Fruit fly (Drosophila melanogaster): ENCODE measurements around the gene GluRS-m.
A peak's percentile ranks its signal among the peaks of the same experiment; 100 is the strongest.

GluRS-m gene

DNA sequence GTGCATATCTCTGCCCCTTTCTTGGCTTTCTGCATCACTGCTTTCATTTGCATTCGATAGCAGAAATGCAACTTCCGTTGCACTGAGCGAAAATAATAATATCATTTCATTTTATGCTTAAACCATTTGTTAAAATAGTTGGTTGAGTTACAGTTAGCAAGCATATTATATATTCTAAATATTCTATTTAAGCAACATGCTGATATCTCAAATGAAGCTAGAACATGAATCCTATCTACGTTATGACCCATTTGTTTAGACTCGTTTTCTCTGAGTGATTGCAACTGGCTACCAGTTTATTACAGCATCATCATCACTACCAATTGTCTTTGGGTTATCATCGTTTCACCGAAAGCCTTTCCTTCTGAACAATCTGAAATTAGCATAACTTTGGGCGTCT, 25.7 kb upstream of the GluRS-m start (continued):
- TF ChIP-seq CG6683 (GFP tag; optimal IDR thresholded peaks at IDR 0.05) (no peak), fd96Cb (tag; optimal IDR thresholded peaks at IDR 0.05) (no peak), wor (GFP tag; IDR thresholded peaks at IDR 0.05) (peak; percentile 45; the same call in 1 of the 2 replicates), CG18619 (GFP tag; optimal IDR thresholded peaks at IDR 0.05) (no peak), CG1832 (GFP tag; optimal IDR thresholded peaks at IDR 0.05) (no peak), hth (optimal IDR thresholded peaks at IDR 0.05) (no peak), CG1529 (GFP tag; optimal IDR thresholded peaks at IDR 0.05) (peak; percentile 8), Mrtf (GFP tag; IDR thresholded peaks at IDR 0.05) (no peak), CG10543 (GFP tag; optimal IDR thresholded peaks at IDR 0.05) (no peak), CG1603 (tag; optimal IDR thresholded peaks at IDR 0.05) (peak; percentile 44), CG3407 (GFP tag; optimal IDR thresholded peaks at IDR 0.05) (no peak), CG31441 (GFP tag; IDR thresholded peaks at IDR 0.05) (peak; percentile 24; the same call in 1 of the 2 replicates), CG16813 (GFP tag; IDR thresholded peaks at IDR 0.05; ENCODE audit: partially characterized antibody) (no peak), Sox102F (GFP tag; optimal IDR thresholded peaks at IDR 0.05) (peak; percentile 70)

DNA sequence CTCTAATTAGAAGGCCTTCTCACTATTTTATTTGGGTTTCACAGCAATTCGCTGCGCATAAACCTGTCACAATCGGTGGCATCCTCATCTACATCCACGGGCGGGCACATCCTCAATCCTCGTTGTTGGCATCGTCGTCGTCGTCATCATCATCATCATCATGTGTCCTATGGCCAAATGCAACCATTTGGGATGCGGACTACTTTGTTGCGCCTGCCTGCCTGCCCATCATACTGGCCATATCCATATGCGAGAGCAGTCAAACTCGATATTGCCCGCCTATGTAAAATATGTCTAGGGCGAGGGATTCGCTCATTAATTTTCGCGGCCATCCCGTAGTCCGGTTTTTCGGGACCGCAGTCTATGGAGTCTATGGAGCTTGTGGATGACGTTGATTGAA, 20.3 kb upstream of the GluRS-m start:
- TF ChIP-seq sd (tag; optimal IDR thresholded peaks at IDR 0.05) (no peak), CHES-1-like (GFP tag; optimal IDR thresholded peaks at IDR 0.05) (no peak), CG12744 (GFP tag; optimal IDR thresholded peaks at IDR 0.05) (no peak), CG14860 (GFP tag; IDR thresholded peaks at IDR 0.05; ENCODE audit: partially characterized antibody) (no peak), CG4404 (GFP tag; IDR thresholded peaks at IDR 0.05) (no peak), chinmo (GFP tag; IDR thresholded peaks at IDR 0.05; ENCODE audit: partially characterized antibody) (no peak), NC2α (GFP tag; optimal IDR thresholded peaks at IDR 0.05) (no peak), odd (GFP tag; optimal IDR thresholded peaks at IDR 0.05) (no peak), Antp (GFP tag; optimal IDR thresholded peaks at IDR 0.05) (no peak), CG7987 (GFP tag; optimal IDR thresholded peaks at IDR 0.05) (no peak), luna (GFP tag; optimal IDR thresholded peaks at IDR 0.05) (no peak), CG3407 (GFP tag; optimal IDR thresholded peaks at IDR 0.05) (no peak), CG13296 (GFP tag; optimal IDR thresholded peaks at IDR 0.05) (no peak), gce (GFP tag; IDR thresholded peaks at IDR 0.05) (no peak), prd (optimal IDR thresholded peaks at IDR 0.05) (no peak), prd (GFP tag; IDR thresholded peaks at IDR 0.05) (no peak), dm (GFP tag; optimal IDR thresholded peaks at IDR 0.05) (no peak), CG2116 (GFP tag; optimal IDR thresholded peaks at IDR 0.05) (no peak), pho (GFP tag; optimal IDR thresholded peaks at IDR 0.05) (no peak), tin (GFP tag; optimal IDR thresholded peaks at IDR 0.05) (no peak), otp (GFP tag; IDR thresholded peaks at IDR 0.05) (no peak)

DNA sequence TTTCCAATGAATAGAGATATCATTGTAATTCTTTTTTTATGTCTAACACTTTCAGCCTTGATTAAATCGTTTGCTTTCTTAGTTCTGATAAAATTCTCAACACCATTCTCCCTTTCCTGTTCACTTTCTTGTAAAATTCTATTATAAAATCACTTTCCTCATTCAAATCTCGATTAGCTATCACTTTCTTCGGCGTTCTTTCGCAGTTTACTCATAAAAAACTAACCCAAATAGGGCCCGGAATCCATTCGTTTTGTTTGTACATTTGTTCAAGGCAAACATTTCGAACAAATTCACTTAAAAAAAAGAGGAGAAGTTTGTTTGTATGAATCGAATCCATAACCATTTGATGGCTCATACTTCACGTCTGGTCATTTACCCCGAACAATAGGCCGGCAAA, 16.6 kb upstream of the GluRS-m start:
- TF ChIP-seq CG7556 (GFP tag; optimal IDR thresholded peaks at IDR 0.05) (no peak), CG6813 (GFP tag; optimal IDR thresholded peaks at IDR 0.05) (peak; percentile 3), CG7786 (GFP tag; optimal IDR thresholded peaks at IDR 0.05) (no peak), ap (GFP tag; IDR thresholded peaks at IDR 0.05) (no peak), disco-r (GFP tag; optimal IDR thresholded peaks at IDR 0.05) (no peak), gem (tag; optimal IDR thresholded peaks at IDR 0.05) (peak; percentile 6), gt (GFP tag; IDR thresholded peaks at IDR 0.05) (no peak), Antp (GFP tag; optimal IDR thresholded peaks at IDR 0.05) (no peak), kni (GFP tag; optimal IDR thresholded peaks at IDR 0.05) (peak; percentile 23), B-H1 (GFP tag; IDR thresholded peaks at IDR 0.05) (no peak), CG12769 (tag; optimal IDR thresholded peaks at IDR 0.05) (no peak), Myb (GFP tag; optimal IDR thresholded peaks at IDR 0.05) (no peak), eve (GFP tag; optimal IDR thresholded peaks at IDR 0.05) (no peak), cato (GFP tag; optimal IDR thresholded peaks at IDR 0.05; ENCODE audit: borderline replicate concordance) (no peak), Blimp-1 (GFP tag; optimal IDR thresholded peaks at IDR 0.05) (peak; percentile 91), bsh (GFP tag; optimal IDR thresholded peaks at IDR 0.05) (peak in 1 of 2 experiments; percentile 7), run (tag; optimal IDR thresholded peaks at IDR 0.05) (no peak), emc (GFP tag; optimal IDR thresholded peaks at IDR 0.05) (no peak)

Data from whole organism, embryonic.